Fruit fly (Drosophila melanogaster) whole organism, embryonic: ENCODE data around the gene her.
A peak's percentile ranks its signal among the peaks of the same experiment; 100 is the strongest.

Experiments
- Awh ChIP-seq: fragments of 200-800 bp; sonication (Bioruptor generic); IDR thresholded peaks from 2 replicates; pipeline ENCODE4, ENCODE4 v1.3.6; 2022; ENCODE audit warnings: missing biosample characterization, missing genetic modification characterization
- CG10431 ChIP-seq: fragments of 200-800 bp; sonication (Bioruptor generic); optimal IDR thresholded peaks from 3 replicates; lab custom pipeline; 2018; ENCODE audit warnings: missing biosample characterization, mild to moderate bottlenecking, missing genetic modification characterization
- CG12104 ChIP-seq: fragments of 200-800 bp; sonication (Bioruptor generic); optimal IDR thresholded peaks from 3 replicates; lab custom pipeline; 2016; ENCODE audit warnings: missing biosample characterization, missing genetic modification characterization
- CG12219 ChIP-seq: fragments of 200-800 bp; sonication (Bioruptor generic); optimal IDR thresholded peaks from 3 replicates; lab custom pipeline; 2018; ENCODE audit warnings: missing biosample characterization, mild to moderate bottlenecking, missing genetic modification characterization
- CG12391 ChIP-seq: fragments of 200-800 bp; sonication (Bioruptor generic); optimal IDR thresholded peaks from 3 replicates; lab custom pipeline; 2018; ENCODE audit warnings: missing biosample characterization, mild to moderate bottlenecking, missing genetic modification characterization, moderate library complexity
- CG14965 ChIP-seq: fragments of 200-800 bp; sonication (Bioruptor generic); optimal IDR thresholded peaks from 2 replicates; lab custom pipeline; 2016; ENCODE audit warnings: missing biosample characterization, missing genetic modification characterization, borderline replicate concordance
- CG15479 ChIP-seq: fragments of 200-800 bp; sonication (Bioruptor generic); optimal IDR thresholded peaks from 3 replicates; lab custom pipeline; 2019; ENCODE audit warnings: missing biosample characterization, mild to moderate bottlenecking, missing genetic modification characterization, moderate library complexity
- CG17568 ChIP-seq: fragments of 200-800 bp; sonication (Bioruptor generic); optimal IDR thresholded peaks from 2 replicates; lab custom pipeline; 2018; ENCODE audit warnings: missing biosample characterization, mild to moderate bottlenecking, missing genetic modification characterization, moderate library complexity
- CG1792 ChIP-seq: fragments of 200-800 bp; sonication (Bioruptor generic); optimal IDR thresholded peaks from 2 replicates; lab custom pipeline; 2016; ENCODE audit warnings: missing biosample characterization, missing genetic modification characterization
- CG3163 ChIP-seq: fragments of 200-800 bp; sonication (Bioruptor generic); optimal IDR thresholded peaks from 3 replicates; lab custom pipeline; 2016; ENCODE audit warnings: missing biosample characterization, missing genetic modification characterization
- CG34376 ChIP-seq: fragments of 200-800 bp; sonication (Bioruptor generic); optimal IDR thresholded peaks from 2 replicates; lab custom pipeline; 2018; ENCODE audit warnings: missing biosample characterization, mild to moderate bottlenecking, missing genetic modification characterization
- CG4360 ChIP-seq: fragments of 200-800 bp; sonication (Bioruptor generic); IDR thresholded peaks from 2 replicates; pipeline ENCODE4 v1.3.6; 2022; ENCODE audit warnings: missing biosample characterization, missing genetic modification characterization
- CG4854 ChIP-seq: fragments of 200-800 bp; sonication (Bioruptor generic); optimal IDR thresholded peaks from 2 replicates; lab custom pipeline; 2016; ENCODE audit warnings: missing biosample characterization, missing genetic modification characterization, inconsistent platforms
- CG6175 ChIP-seq: fragments of 200-800 bp; sonication (Bioruptor generic); IDR thresholded peaks from 3 replicates; pipeline ENCODE4 v1.3.6; 2022; ENCODE audit warnings: missing biosample characterization, missing genetic modification characterization
- CG7928 ChIP-seq: fragments of 200-800 bp; sonication (Bioruptor generic); optimal IDR thresholded peaks from 2 replicates; lab custom pipeline; 2017; ENCODE audit warnings: missing biosample characterization, mild to moderate bottlenecking, missing genetic modification characterization
- CG7987 ChIP-seq: fragments of 200-800 bp; sonication (Bioruptor generic); optimal IDR thresholded peaks from 2 replicates; lab custom pipeline; 2018; ENCODE audit warnings: missing biosample characterization, mild to moderate bottlenecking, missing genetic modification characterization, moderate library complexity
- CG8765 ChIP-seq: fragments of 200-800 bp; sonication (Bioruptor generic); IDR thresholded peaks from 2 replicates; pipeline ENCODE4 v1.3.6; 2022; ENCODE audit warnings: missing biosample characterization, missing genetic modification characterization
- CG9727 ChIP-seq: fragments of 200-800 bp; sonication (Bioruptor generic); optimal IDR thresholded peaks from 3 replicates; lab custom pipeline; 2017; ENCODE audit warnings: missing biosample characterization, mild to moderate bottlenecking, missing genetic modification characterization
- CG9932 ChIP-seq: fragments of 200-800 bp; sonication (Bioruptor generic); IDR thresholded peaks from 2 replicates; pipeline ENCODE4 v1.3.6; 2022; ENCODE audit warnings: missing biosample characterization, missing genetic modification characterization
- CTCF ChIP-seq: fragments of 200-800 bp; sonication (Bioruptor generic); optimal IDR thresholded peaks from 2 replicates; lab custom pipeline; 2017; ENCODE audit warnings: missing biosample characterization, mild to moderate bottlenecking, missing genetic modification characterization, moderate library complexity
- D19B ChIP-seq: fragments of 200-800 bp; sonication (Bioruptor generic); optimal IDR thresholded peaks from 2 replicates; lab custom pipeline; 2017; ENCODE audit warnings: missing biosample characterization, mild to moderate bottlenecking, missing genetic modification characterization
- HLHmδ ChIP-seq: fragments of 200-800 bp; sonication (Bioruptor generic); optimal IDR thresholded peaks from 2 replicates; lab custom pipeline; 2018; ENCODE audit warnings: missing biosample characterization, mild to moderate bottlenecking, missing genetic modification characterization, moderate library complexity
- Hand ChIP-seq: fragments of 200-800 bp; sonication (Bioruptor generic); optimal IDR thresholded peaks from 2 replicates; lab custom pipeline; 2017; ENCODE audit warnings: mild to moderate bottlenecking, missing biosample characterization, missing genetic modification reagents, missing genetic modification characterization
- Hr39 ChIP-seq: fragments of >200 bp; optimal IDR thresholded peaks from 2 replicates; lab custom pipeline; 2017
- Kr ChIP-seq: fragments of 200-800 bp; sonication (Bioruptor generic); optimal IDR thresholded peaks from 2 replicates; lab custom pipeline; 2017; ENCODE audit warnings: missing biosample characterization, mild to moderate bottlenecking, missing genetic modification characterization
- Lim3 ChIP-seq: fragments of 200-800 bp; sonication (Bioruptor generic); IDR thresholded peaks from 2 replicates; pipeline ENCODE4 v1.3.6; 2022; ENCODE audit warnings: missing biosample characterization, missing genetic modification characterization
- Mes4 ChIP-seq: fragments of 200-800 bp; sonication (Bioruptor generic); optimal IDR thresholded peaks from 2 replicates; lab custom pipeline; 2016; ENCODE audit warnings: missing biosample characterization, missing genetic modification characterization
- NFAT ChIP-seq: fragments of 200-800 bp; sonication (Bioruptor generic); IDR thresholded peaks from 2 replicates; pipeline ENCODE4 v1.3.6; 2022; ENCODE audit warnings: missing biosample characterization, missing genetic modification characterization
- Optix ChIP-seq: fragments of 200-800 bp; sonication (Bioruptor generic); IDR thresholded peaks from 3 replicates; pipeline ENCODE4 v1.3.6; 2022; ENCODE audit warnings: missing biosample characterization, missing genetic modification characterization
- TFAM ChIP-seq: fragments of 200-800 bp; sonication (Bioruptor generic); optimal IDR thresholded peaks from 2 replicates; lab custom pipeline; 2017; ENCODE audit warnings: missing biosample characterization, missing genetic modification characterization, inconsistent platforms
- Trl ChIP-seq, 3 experiments: fragments of >200 bp in 2 of 3; fragments of 200-800 bp in 1 of 3; sonication (Bioruptor generic) in 1 of 3; optimal IDR thresholded peaks; 2 replicates in 1 of 3; 3 replicates in 2 of 3; lab custom pipeline; 2016 to 2017; ENCODE audit warnings: missing biosample characterization in 1 of 3, missing genetic modification characterization in 1 of 3
- bsh ChIP-seq, 2 experiments: fragments of 200-800 bp; sonication (Bioruptor generic); optimal IDR thresholded peaks; 2 replicates each; lab custom pipeline; 2017 to 2018; ENCODE audit warnings: mild to moderate bottlenecking in 2 of 2, missing biosample characterization in 2 of 2, missing genetic modification characterization in 2 of 2, moderate library complexity in 1 of 2
- crp ChIP-seq, 2 experiments: fragments of 200-800 bp; sonication (Bioruptor generic); optimal IDR thresholded peaks; 2 replicates in 1 of 2; 3 replicates in 1 of 2; lab custom pipeline; 2017; ENCODE audit warnings: missing biosample characterization in 2 of 2, missing genetic modification characterization in 2 of 2, mild to moderate bottlenecking in 1 of 2, moderate library complexity in 1 of 2
- cwo ChIP-seq: fragments of 200-800 bp; sonication (Bioruptor generic); optimal IDR thresholded peaks from 3 replicates; lab custom pipeline; 2017; ENCODE audit warnings: missing biosample characterization, missing genetic modification characterization, mild to moderate bottlenecking, moderate library complexity, missing genetic modification reagents
- da ChIP-seq: fragments of 200-800 bp; sonication (Bioruptor generic); optimal IDR thresholded peaks from 2 replicates; lab custom pipeline; 2016; ENCODE audit warnings: missing biosample characterization, missing genetic modification characterization
- eve ChIP-seq, 2 experiments: fragments of >200 bp; optimal IDR thresholded peaks; 2 replicates each; lab custom pipeline; 2017; ENCODE audit warnings: missing biosample characterization in 2 of 2, missing genetic modification characterization in 2 of 2
- fd3F ChIP-seq: fragments of 200-800 bp; sonication (Bioruptor generic); optimal IDR thresholded peaks from 2 replicates; lab custom pipeline; 2018; ENCODE audit warnings: missing biosample characterization, mild to moderate bottlenecking, missing genetic modification characterization, moderate library complexity
- gce ChIP-seq: fragments of 200-800 bp; sonication (Bioruptor generic); IDR thresholded peaks from 3 replicates; pipeline ENCODE4 v1.3.6; 2022; ENCODE audit warnings: missing biosample characterization, missing genetic modification characterization
- gcm2 ChIP-seq: fragments of 200-800 bp; sonication (Bioruptor generic); optimal IDR thresholded peaks from 2 replicates; lab custom pipeline; 2016; ENCODE audit warnings: missing biosample characterization, missing genetic modification characterization
- lola ChIP-seq, 3 experiments: fragments of >200 bp in 2 of 3; fragments of 200-800 bp in 1 of 3; sonication (Bioruptor generic) in 1 of 3; optimal IDR thresholded peaks; 2 replicates each; lab custom pipeline; 2017 to 2019; ENCODE audit warnings: missing biosample characterization in 3 of 3, missing genetic modification characterization in 3 of 3, mild to moderate bottlenecking in 1 of 3, moderate library complexity in 1 of 3
- prd ChIP-seq, 3 experiments: fragments of >200 bp in 2 of 3; fragments of 200-800 bp in 1 of 3; sonication (Bioruptor generic) in 1 of 3; optimal IDR thresholded peaks in 2 of 3; IDR thresholded peaks in 1 of 3; 2 replicates in 2 of 3; 3 replicates in 1 of 3; pipeline versions ENCODE4 v1.3.6 to Lab custom; 2017 to 2022; ENCODE audit warnings: missing biosample characterization in 1 of 3, missing genetic modification characterization in 1 of 3
- rib ChIP-seq: fragments of 200-800 bp; sonication (Bioruptor generic); IDR thresholded peaks from 2 replicates; pipeline ENCODE4 v1.3.6; 2022; ENCODE audit warnings: missing biosample characterization, missing genetic modification characterization
- scrt ChIP-seq: fragments of 200-800 bp; sonication (Bioruptor generic); optimal IDR thresholded peaks from 2 replicates; lab custom pipeline; 2018; ENCODE audit warnings: missing biosample characterization, mild to moderate bottlenecking, missing genetic modification characterization, moderate library complexity
- seq ChIP-seq: fragments of 200-800 bp; sonication (Bioruptor generic); IDR thresholded peaks from 2 replicates; pipeline ENCODE4 v1.3.6; 2022; ENCODE audit warnings: missing biosample characterization, missing genetic modification characterization
- sob ChIP-seq: fragments of 200-800 bp; sonication (Bioruptor generic); IDR thresholded peaks from 2 replicates; pipeline ENCODE4 v1.3.6; 2022; ENCODE audit warnings: missing biosample characterization, missing genetic modification characterization
- trem ChIP-seq: fragments of 200-800 bp; optimal IDR thresholded peaks from 3 replicates; lab custom pipeline; 2019; ENCODE audit warnings: missing biosample characterization, mild to moderate bottlenecking, missing genetic modification characterization, moderate library complexity
- trh ChIP-seq: fragments of 200-800 bp; sonication (Bioruptor generic); optimal IDR thresholded peaks from 2 replicates; lab custom pipeline; 2016; ENCODE audit warnings: missing biosample characterization, missing genetic modification characterization
- ttk ChIP-seq: fragments of 200-800 bp; sonication (Bioruptor generic); IDR thresholded peaks from 2 replicates; pipeline ENCODE4 v2.1.2; 2022; ENCODE audit warnings: missing biosample characterization, missing genetic modification characterization
- zf30C ChIP-seq: fragments of 200-800 bp; sonication (Bioruptor generic); optimal IDR thresholded peaks from 3 replicates; lab custom pipeline; 2018; ENCODE audit warnings: missing biosample characterization, mild to moderate bottlenecking, missing genetic modification characterization
- zfh1 ChIP-seq: fragments of 200-800 bp; sonication (Bioruptor generic); IDR thresholded peaks from 3 replicates; pipeline ENCODE4 v1.3.6; 2022; ENCODE audit warnings: missing biosample characterization, missing genetic modification characterization

her gene

dm6 chr2L:16643961-16644360 is 33.0 kb upstream of the her start (continued):
- TF ChIP-seq ttk (GFP tag; lab: Robert Waterston, UW) (peak; percentile 60; the same call in 1 of the 2 replicates), CG12104 (no peak), eve (GFP tag; optimal IDR thresholded peaks at IDR 0.05; lab: Kevin White, UChicago) (peak in 1 of 2 experiments; percentile 70), prd (optimal IDR thresholded peaks at IDR 0.05; lab: Kevin White, UChicago) (no peak), prd (GFP tag; IDR thresholded peaks at IDR 0.05; lab: Robert Waterston, UW) (peak; percentile 81), Hr39 (no peak), CG14965 (GFP tag; lab: Kevin White, UChicago) (no peak), CG34376 (GFP tag; lab: Kevin White, UChicago) (no peak), CG4360 (GFP tag; lab: Robert Waterston, UW) (no peak), CG9727 (peak; percentile 54), zf30C (no peak), CG7987 (GFP tag; lab: Kevin White, UChicago) (no peak), scrt (GFP tag; lab: Kevin White, UChicago) (peak; percentile 59), CG17568 (GFP tag; lab: Kevin White, UChicago) (peak; percentile 57), lola (GFP tag; optimal IDR thresholded peaks at IDR 0.05; lab: Kevin White, UChicago) (peak in 1 of 3 experiments; percentile 47), CG7928 (GFP tag; lab: Kevin White, UChicago) (peak; percentile 13), CG3163 (GFP tag; lab: Kevin White, UChicago) (no peak), NFAT (GFP tag; lab: Robert Waterston, UW) (no peak), HLHmδ (GFP tag; lab: Kevin White, UChicago) (no peak), CG12391 (peak; percentile 76), CG4854 (GFP tag; lab: Kevin White, UChicago) (peak; percentile 9), CG9932 (peak; percentile 41; the same call in 1 of the 2 replicates), bsh (GFP tag; optimal IDR thresholded peaks at IDR 0.05; lab: Kevin White, UChicago) (peak; percentile 14 to 68), Awh (peak; percentile 54; the same call in 1 of the 2 replicates), gce (peak; percentile 33; the same call in 1 of the 3 replicates), fd3F (GFP tag; lab: Kevin White, UChicago) (peak; percentile 24), Optix (GFP tag; lab: Robert Waterston, UW) (no peak), CG10431 (GFP tag; lab: Kevin White, UChicago) (no peak), Hand (peak; percentile 63), rib (GFP tag; lab: Robert Waterston, UW) (no peak), CG8765 (GFP tag; lab: Robert Waterston, UW) (no peak), CG1792 (GFP tag; lab: Kevin White, UChicago) (no peak), Trl (optimal IDR thresholded peaks at IDR 0.05; lab: Kevin White, UChicago) (no peak), Trl (GFP tag; optimal IDR thresholded peaks at IDR 0.05; lab: Kevin White, UChicago) (peak; percentile 55), Lim3 (GFP tag; lab: Robert Waterston, UW) (no peak), seq (GFP tag; lab: Robert Waterston, UW) (peak; percentile 36; the same call in 1 of the 2 replicates), CTCF (no peak), CG6175 (GFP tag; lab: Robert Waterston, UW) (no peak), gcm2 (GFP tag; lab: Kevin White, UChicago) (no peak), TFAM (GFP tag; lab: Kevin White, UChicago) (no peak), cwo (GFP tag; lab: Kevin White, UChicago) (peak; percentile 60), crp (GFP tag; optimal IDR thresholded peaks at IDR 0.05; lab: Kevin White, UChicago) (no peak), Kr (GFP tag; lab: Kevin White, UChicago) (no peak), Mes4 (GFP tag; lab: Kevin White, UChicago) (peak; percentile 48), da (GFP tag; lab: Kevin White, UChicago) (no peak), CG12219 (peak; percentile 61), trh (no peak), CG15479 (GFP tag; lab: Kevin White, UChicago) (no peak), trem (tag; lab: Kevin White, UChicago) (peak; percentile 0), zfh1 (GFP tag; lab: Robert Waterston, UW) (peak; percentile 51; the same call in 1 of the 3 replicates), D19B (peak; percentile 36), sob (GFP tag; lab: Robert Waterston, UW) (peak; percentile 77)
